Fruit fly (Drosophila melanogaster) whole organism, embryonic: Measurements from ENCODE around the gene Arl8.
A peak's percentile ranks its signal among the peaks of the same experiment; 100 is the strongest.

Experiments used
- ATbp ChIP-seq: fragments of 200-800 bp; sonication (Bioruptor generic); optimal IDR thresholded peaks from 2 replicates; lab custom pipeline; 2017; ENCODE audit warnings: missing biosample characterization, mild to moderate bottlenecking, missing genetic modification characterization, missing genetic modification reagents
- BtbVII ChIP-seq: fragments of 200-800 bp; sonication (Bioruptor generic); optimal IDR thresholded peaks from 3 replicates; lab custom pipeline; 2017; ENCODE audit warnings: missing biosample characterization, mild to moderate bottlenecking, missing genetic modification characterization
- CG1024 ChIP-seq: fragments of 200-800 bp; sonication (Bioruptor generic); IDR thresholded peaks from 2 replicates; pipeline ENCODE4 v1.3.6; 2022; ENCODE audit warnings: missing biosample characterization, missing genetic modification characterization
- CG11247 ChIP-seq: fragments of 200-800 bp; sonication (Bioruptor generic); IDR thresholded peaks from 2 replicates; pipeline ENCODE4 v1.3.6; 2022; ENCODE audit warnings: missing biosample characterization, missing genetic modification characterization
- CG12659 ChIP-seq: fragments of 200-800 bp; sonication (Bioruptor generic); optimal IDR thresholded peaks from 3 replicates; lab custom pipeline; 2017; ENCODE audit warnings: mild to moderate bottlenecking, missing biosample characterization, missing genetic modification reagents, missing genetic modification characterization
- CG14014 ChIP-seq: fragments of 200-800 bp; sonication (Bioruptor generic); IDR thresholded peaks from 2 replicates; pipeline ENCODE4 v1.3.6; 2022; ENCODE audit warnings: missing biosample characterization, missing genetic modification characterization
- CG1647 ChIP-seq: fragments of 200-800 bp; sonication (Bioruptor generic); optimal IDR thresholded peaks from 3 replicates; lab custom pipeline; 2016; ENCODE audit warnings: missing biosample characterization, missing genetic modification characterization
- CG17359 ChIP-seq: fragments of 200-800 bp; sonication (Bioruptor generic); optimal IDR thresholded peaks from 3 replicates; lab custom pipeline; 2018; ENCODE audit warnings: missing biosample characterization, mild to moderate bottlenecking, missing genetic modification characterization, moderate library complexity
- CG17912 ChIP-seq: fragments of 200-800 bp; sonication (Bioruptor generic); optimal IDR thresholded peaks from 2 replicates; lab custom pipeline; 2018; ENCODE audit warnings: missing biosample characterization, mild to moderate bottlenecking, missing genetic modification characterization
- CG2120 ChIP-seq: fragments of 200-800 bp; sonication (Bioruptor generic); optimal IDR thresholded peaks from 3 replicates; lab custom pipeline; 2016; ENCODE audit warnings: missing biosample characterization, missing genetic modification characterization
- CG3407 ChIP-seq: fragments of 200-800 bp; sonication (Bioruptor generic); optimal IDR thresholded peaks from 2 replicates; lab custom pipeline; 2018; ENCODE audit warnings: missing biosample characterization, mild to moderate bottlenecking, missing genetic modification characterization
- CG4424 ChIP-seq: fragments of 200-800 bp; sonication (Bioruptor generic); optimal IDR thresholded peaks from 3 replicates; lab custom pipeline; 2016; ENCODE audit warnings: missing biosample characterization, missing genetic modification characterization
- CG4854 ChIP-seq: fragments of 200-800 bp; sonication (Bioruptor generic); optimal IDR thresholded peaks from 2 replicates; lab custom pipeline; 2016; ENCODE audit warnings: missing biosample characterization, missing genetic modification characterization, inconsistent platforms
- CG6654 ChIP-seq: fragments of 200-800 bp; sonication (Bioruptor generic); optimal IDR thresholded peaks from 2 replicates; lab custom pipeline; 2017; ENCODE audit warnings: missing biosample characterization, mild to moderate bottlenecking, missing genetic modification characterization
- CG6791 ChIP-seq: fragments of 200-800 bp; sonication (Bioruptor generic); IDR thresholded peaks from 3 replicates; pipeline ENCODE4 v1.3.6; 2022; ENCODE audit warnings: missing biosample characterization, missing genetic modification characterization; ENCODE audit not compliant: partially characterized antibody
- CG9215 ChIP-seq: fragments of 200-800 bp; sonication (Bioruptor generic); IDR thresholded peaks from 2 replicates; pipeline ENCODE4 v1.3.6; 2022; ENCODE audit warnings: missing biosample characterization, missing genetic modification characterization
- CG9437 ChIP-seq: fragments of 200-800 bp; sonication (Bioruptor generic); optimal IDR thresholded peaks from 2 replicates; lab custom pipeline; 2018; ENCODE audit warnings: missing biosample characterization, mild to moderate bottlenecking, missing genetic modification characterization
- CG9609 ChIP-seq: fragments of 200-800 bp; sonication (Bioruptor generic); optimal IDR thresholded peaks from 3 replicates; lab custom pipeline; 2016; ENCODE audit warnings: missing biosample characterization, missing genetic modification characterization
- CG9727 ChIP-seq: fragments of 200-800 bp; sonication (Bioruptor generic); optimal IDR thresholded peaks from 3 replicates; lab custom pipeline; 2017; ENCODE audit warnings: missing biosample characterization, mild to moderate bottlenecking, missing genetic modification characterization
- CoRest ChIP-seq: fragments of 200-800 bp; sonication (Bioruptor generic); optimal IDR thresholded peaks from 3 replicates; lab custom pipeline; 2018; ENCODE audit warnings: missing biosample characterization, mild to moderate bottlenecking, missing genetic modification characterization, moderate library complexity
- Dbx ChIP-seq: fragments of 200-800 bp; sonication (Bioruptor generic); IDR thresholded peaks from 3 replicates; pipeline ENCODE4 v1.3.6; 2022; ENCODE audit warnings: missing biosample characterization, missing genetic modification characterization
- Dip3 ChIP-seq: fragments of 200-800 bp; sonication (Bioruptor generic); optimal IDR thresholded peaks from 3 replicates; lab custom pipeline; 2016; ENCODE audit warnings: missing biosample characterization, missing genetic modification characterization
- Eip74EF ChIP-seq, 2 experiments: fragments of 200-800 bp in 1 of 2; fragments of >200 bp in 1 of 2; sonication (Bioruptor generic) in 1 of 2; optimal IDR thresholded peaks; 2 replicates each; lab custom pipeline; 2017 to 2019; ENCODE audit warnings: missing biosample characterization in 2 of 2, missing genetic modification characterization in 2 of 2, mild to moderate bottlenecking in 1 of 2, moderate library complexity in 1 of 2
- Fer2 ChIP-seq: fragments of 200-800 bp; sonication (Bioruptor generic); optimal IDR thresholded peaks from 2 replicates; lab custom pipeline; 2018; ENCODE audit warnings: missing biosample characterization, mild to moderate bottlenecking, missing genetic modification characterization, moderate library complexity
- HLH4C ChIP-seq: fragments of 200-800 bp; sonication (Bioruptor generic); IDR thresholded peaks from 3 replicates; pipeline ENCODE4 v1.3.6; 2022; ENCODE audit warnings: missing biosample characterization, missing genetic modification characterization; ENCODE audit not compliant: partially characterized antibody
- MBD-R2 ChIP-seq: fragments of 200-800 bp; sonication (Bioruptor generic); IDR thresholded peaks from 2 replicates; pipeline ENCODE4 v1.3.6; 2022; ENCODE audit warnings: missing biosample characterization, missing genetic modification characterization
- Max ChIP-seq: fragments of 200-800 bp; sonication (Bioruptor generic); optimal IDR thresholded peaks from 2 replicates; lab custom pipeline; 2016; ENCODE audit warnings: missing biosample characterization, mild to moderate bottlenecking, missing genetic modification characterization
- Med ChIP-seq: fragments of 200-800 bp; sonication (Bioruptor generic); peaks from one replicate; lab custom pipeline; 2016; ENCODE audit warnings: missing biosample characterization, missing genetic modification characterization, mild to moderate bottlenecking, inconsistent platforms, moderate library complexity
- Oaz ChIP-seq: fragments of 200-800 bp; sonication (Bioruptor generic); IDR thresholded peaks from 2 replicates; pipeline ENCODE4 v1.3.6; 2022; ENCODE audit warnings: missing biosample characterization, missing genetic modification characterization
- Oli ChIP-seq: fragments of 200-800 bp; sonication (Bioruptor generic); optimal IDR thresholded peaks from 2 replicates; lab custom pipeline; 2018; ENCODE audit warnings: missing biosample characterization, mild to moderate bottlenecking, missing genetic modification characterization, moderate library complexity
- Optix ChIP-seq: fragments of 200-800 bp; sonication (Bioruptor generic); IDR thresholded peaks from 3 replicates; pipeline ENCODE4 v1.3.6; 2022; ENCODE audit warnings: missing biosample characterization, missing genetic modification characterization
- Sin3A ChIP-seq: fragments of >200 bp; optimal IDR thresholded peaks from 2 replicates; lab custom pipeline; 2018
- Spps ChIP-seq: fragments of 200-800 bp; sonication (Bioruptor generic); optimal IDR thresholded peaks from 2 replicates; lab custom pipeline; 2018; ENCODE audit warnings: missing biosample characterization, mild to moderate bottlenecking, missing genetic modification characterization
- Xrp1 ChIP-seq: fragments of 200-800 bp; sonication (Bioruptor generic); IDR thresholded peaks from 2 replicates; pipeline ENCODE4 v1.3.6; 2022; ENCODE audit warnings: missing biosample characterization, missing genetic modification characterization
- YL-1 ChIP-seq: fragments of 200-800 bp; sonication (Bioruptor generic); optimal IDR thresholded peaks from 3 replicates; lab custom pipeline; 2017; ENCODE audit warnings: missing biosample characterization, mild to moderate bottlenecking, missing genetic modification characterization
- aop ChIP-seq: fragments of 200-800 bp; sonication (Bioruptor generic); IDR thresholded peaks from 2 replicates; pipeline ENCODE4 v1.3.6; 2022; ENCODE audit warnings: missing biosample characterization, missing genetic modification characterization
- dysf ChIP-seq: fragments of 200-800 bp; sonication (Bioruptor generic); IDR thresholded peaks from 3 replicates; pipeline ENCODE4 v1.3.6; 2022; ENCODE audit warnings: missing biosample characterization, missing genetic modification characterization
- eve ChIP-seq, 2 experiments: fragments of >200 bp; optimal IDR thresholded peaks; 2 replicates each; lab custom pipeline; 2017; ENCODE audit warnings: missing biosample characterization in 2 of 2, missing genetic modification characterization in 2 of 2
- fd64A ChIP-seq: fragments of 200-800 bp; sonication (Bioruptor generic); optimal IDR thresholded peaks from 3 replicates; lab custom pipeline; 2018; ENCODE audit warnings: missing biosample characterization, mild to moderate bottlenecking, missing genetic modification characterization
- gro ChIP-seq: fragments of 200-800 bp; sonication (Bioruptor generic); optimal IDR thresholded peaks from 2 replicates; lab custom pipeline; 2016; ENCODE audit warnings: missing biosample characterization, missing genetic modification characterization
- peb ChIP-seq: fragments of 200-800 bp; sonication (Bioruptor generic); IDR thresholded peaks from 2 replicates; pipeline ENCODE4 v1.3.6; 2022; ENCODE audit warnings: missing biosample characterization, missing genetic modification characterization
- repo ChIP-seq: fragments of 200-800 bp; sonication (Bioruptor generic); optimal IDR thresholded peaks from 2 replicates; lab custom pipeline; 2016; ENCODE audit warnings: missing biosample characterization, missing genetic modification characterization
- sens-2 ChIP-seq: fragments of 200-800 bp; sonication (Bioruptor generic); IDR thresholded peaks from 2 replicates; pipeline ENCODE4 v1.3.6; 2022; ENCODE audit warnings: missing biosample characterization, missing genetic modification characterization
- stwl ChIP-seq: fragments of 200-800 bp; sonication (Bioruptor generic); optimal IDR thresholded peaks from 3 replicates; lab custom pipeline; 2018; ENCODE audit warnings: missing biosample characterization, mild to moderate bottlenecking, missing genetic modification characterization, moderate library complexity
- sug ChIP-seq: fragments of 200-800 bp; optimal IDR thresholded peaks from 2 replicates; lab custom pipeline; 2019; ENCODE audit warnings: missing biosample characterization, mild to moderate bottlenecking, missing genetic modification characterization, moderate library complexity
- tup ChIP-seq: fragments of 200-800 bp; sonication (Bioruptor generic); optimal IDR thresholded peaks from 2 replicates; lab custom pipeline; 2016; ENCODE audit warnings: missing biosample characterization, mild to moderate bottlenecking, missing genetic modification characterization, moderate library complexity
- tx ChIP-seq: fragments of 200-800 bp; sonication (Bioruptor generic); optimal IDR thresholded peaks from 2 replicates; lab custom pipeline; 2016; ENCODE audit warnings: missing biosample characterization, missing genetic modification characterization
- vvl ChIP-seq: fragments of 200-800 bp; sonication (Bioruptor generic); IDR thresholded peaks from 2 replicates; pipeline ENCODE4 v1.3.6; 2022; ENCODE audit warnings: missing biosample characterization, missing genetic modification characterization
- zen ChIP-seq: fragments of 200-800 bp; sonication (Bioruptor generic); optimal IDR thresholded peaks from 3 replicates; lab custom pipeline; 2018; ENCODE audit warnings: missing biosample characterization, mild to moderate bottlenecking, missing genetic modification characterization, moderate library complexity

Gene Arl8

DNA sequence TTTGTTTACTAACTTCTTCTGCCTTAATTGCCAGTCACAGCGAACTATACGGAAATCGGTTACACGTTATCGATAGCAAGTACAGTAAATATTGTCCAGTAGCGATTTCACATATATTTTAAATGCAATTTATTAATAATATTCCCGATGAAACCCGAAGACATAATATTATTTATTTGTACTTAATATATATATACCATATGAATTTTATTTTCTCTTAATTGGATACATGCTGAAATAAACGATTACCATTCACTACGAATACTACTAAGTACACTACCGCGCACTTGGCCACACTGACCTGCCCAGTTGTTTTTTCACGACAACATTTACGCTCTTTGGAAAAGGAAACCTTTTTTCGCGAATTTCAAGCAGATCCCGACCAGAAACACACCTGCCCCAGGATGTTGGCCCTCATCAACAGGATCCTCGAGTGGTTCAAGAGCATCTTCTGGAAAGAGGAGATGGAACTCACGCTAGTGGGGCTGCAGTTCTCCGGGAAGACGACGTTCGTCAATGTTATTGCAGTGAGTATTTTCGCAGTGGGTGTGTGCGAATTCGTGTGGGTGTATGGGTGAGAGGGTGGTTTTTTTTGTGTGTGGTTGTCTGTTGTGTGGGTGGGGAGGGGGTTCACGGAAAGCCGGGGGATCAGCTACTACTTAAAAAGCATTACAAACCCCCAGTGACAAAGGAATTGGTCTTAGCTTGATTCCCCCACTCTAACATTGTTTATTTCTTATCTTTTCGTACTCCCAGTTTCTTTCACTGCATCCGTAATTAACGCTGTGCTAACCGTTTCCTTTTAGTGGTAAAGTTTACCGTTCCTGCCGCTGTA, at the start of gene Arl8, which contains the start of gene CG9667 (continued):
- TF ChIP-seq eve (GFP tag; optimal IDR thresholded peaks at IDR 0.05; lab: Kevin White, UChicago) (no peak), peb (0 out of 2 replicates have a peak, but pooled peaks have one; percentile 10), CG17359 (tag; lab: Kevin White, UChicago) (peak; percentile 57), Med (peak; percentile 81), BtbVII (GFP tag; lab: Kevin White, UChicago) (peak; percentile 11), CG9609 (GFP tag; lab: Kevin White, UChicago) (no peak), CG9215 (GFP tag; lab: Robert Waterston, UW) (peak; percentile 68), Max (peak; percentile 17), repo (GFP tag; lab: Kevin White, UChicago) (no peak), Eip74EF (GFP tag; optimal IDR thresholded peaks at IDR 0.05; lab: Kevin White, UChicago) (peak in 1 of 2 experiments; percentile 74), CG6791 (GFP tag; lab: Robert Waterston, UW) (no peak), Spps (tag; lab: Kevin White, UChicago) (peak; percentile 5), sens-2 (GFP tag; lab: Robert Waterston, UW) (no peak), tup (GFP tag; lab: Kevin White, UChicago) (no peak), ATbp (peak; percentile 23), CG12659 (GFP tag; lab: Kevin White, UChicago) (peak; percentile 86), fd64A (GFP tag; lab: Kevin White, UChicago) (no peak), aop (no peak), CG1647 (GFP tag; lab: Kevin White, UChicago) (no peak), CG9727 (peak; percentile 60), CG9437 (GFP tag; lab: Kevin White, UChicago) (peak; percentile 38), stwl (tag; lab: Kevin White, UChicago) (peak; percentile 83), CG14014 (GFP tag; lab: Robert Waterston, UW) (0 out of 2 replicates have a peak, but pooled peaks have one; percentile 40), CG17912 (no peak), gro (GFP tag; lab: Kevin White, UChicago) (no peak), Dbx (GFP tag; lab: Robert Waterston, UW) (peak; percentile 83), HLH4C (GFP tag; lab: Robert Waterston, UW) (no peak; the same call in 2 of the 3 replicates), dysf (GFP tag; lab: Robert Waterston, UW) (peak; percentile 77), Fer2 (tag; lab: Kevin White, UChicago) (peak; percentile 52), Oaz (GFP tag; lab: Robert Waterston, UW) (no peak; the same call in 1 of the 2 replicates), Oli (tag; lab: Kevin White, UChicago) (peak; percentile 53), zen (tag; lab: Kevin White, UChicago) (peak; percentile 64), MBD-R2 (GFP tag; lab: Robert Waterston, UW) (peak; percentile 83; the same call in 1 of the 2 replicates), CG1024 (no peak), CG4854 (GFP tag; lab: Kevin White, UChicago) (no peak), CG4424 (GFP tag; lab: Kevin White, UChicago) (peak; percentile 73), vvl (GFP tag; lab: Robert Waterston, UW) (peak; percentile 68), CG2120 (peak; percentile 69), sug (peak; percentile 78), CG3407 (peak; percentile 35), Dip3 (no peak), CG11247 (peak; percentile 48), Sin3A (lab: Kevin White, UChicago) (peak; percentile 47), Optix (GFP tag; lab: Robert Waterston, UW) (no peak), YL-1 (GFP tag; lab: Kevin White, UChicago) (peak; percentile 74), tx (GFP tag; lab: Kevin White, UChicago) (no peak), CG6654 (GFP tag; lab: Kevin White, UChicago) (no peak), CoRest (tag; lab: Kevin White, UChicago) (peak; percentile 78), Xrp1 (GFP tag; lab: Robert Waterston, UW) (peak; percentile 70; the same call in 1 of the 2 replicates)
